Fruit fly (Drosophila melanogaster): Measurements from ENCODE around the gene Abl.

dm6 chr3L:16670882-16671675 lies 23.4 kb upstream of the Abl start:
- TF ChIP-seq br (GFP tag; optimal IDR thresholded peaks at IDR 0.05) (no peak), dsf (GFP tag; optimal IDR thresholded peaks at IDR 0.05; ENCODE audit: borderline replicate concordance) (no peak), woc (GFP tag; optimal IDR thresholded peaks at IDR 0.05) (no peak), usp (GFP tag; optimal IDR thresholded peaks at IDR 0.05) (no peak), N (GFP tag; optimal IDR thresholded peaks at IDR 0.05) (no peak), psq (GFP tag; optimal IDR thresholded peaks at IDR 0.05) (no peak), ey (GFP tag; optimal IDR thresholded peaks at IDR 0.05) (no peak), h (GFP tag; optimal IDR thresholded peaks at IDR 0.05) (no peak), foxo (GFP tag; optimal IDR thresholded peaks at IDR 0.05) (no peak), Hr78 (GFP tag; optimal IDR thresholded peaks at IDR 0.05) (no peak), Dfd (GFP tag; optimal IDR thresholded peaks at IDR 0.05) (no peak), CG9705 (GFP tag; optimal IDR thresholded peaks at IDR 0.05) (no peak), OdsH (GFP tag; optimal IDR thresholded peaks at IDR 0.05) (no peak), CG32264 (GFP tag; optimal IDR thresholded peaks at IDR 0.05) (no peak)

All from whole organism, wandering third instar larva.